Fruit fly (Drosophila melanogaster) whole organism, larva: ENCODE measurements around the gene Uxt.

Source experiments
- noc ChIP-seq: fragments of 200-800 bp; sonication (Bioruptor generic); optimal IDR thresholded peaks from 3 replicates; lab custom pipeline; 2019; ENCODE audit warnings: missing biosample characterization, mild to moderate bottlenecking, missing genetic modification characterization, moderate library complexity

The Uxt gene

dm6 chr2L:15274783-15275316 is 18.5 kb downstream of the Uxt start, which contains the start of gene UK114:
Gene UK114 (minus strand): TSS chr2L:15275091.
- TF ChIP-seq noc (tag; lab: Kevin White, UChicago) = no peak

- TF ChIP-seq noc (tag; lab: Kevin White, UChicago) = no peak
Measured at dm6 chr2L:15275794-15276193, 19.4 kb downstream of the Uxt start.

dm6 chr2L:15280975-15281374 is 24.6 kb downstream of the Uxt start:
- TF ChIP-seq noc (tag; lab: Kevin White, UChicago) = no peak

dm6 chr2L:15284700-15285099 is 28.3 kb downstream of the Uxt start, which contains the start of gene CG15263:
Gene CG15263 (plus strand): TSS chr2L:15285000.
- no peak for TF ChIP-seq noc (tag; lab: Kevin White, UChicago)

- TF ChIP-seq noc (tag; lab: Kevin White, UChicago) = no peak
Measured at dm6 chr2L:15292139-15292538, 35.8 kb downstream of the Uxt start, which contains the start of gene CG15260. Gene CG15260 (minus strand): TSS chr2L:15292239.

dm6 chr2L:15297508-15297907 is 41.1 kb downstream of the Uxt start, which contains the start of gene CG15262:
Gene CG15262 (plus strand): TSS chr2L:15297808.
- no peak for TF ChIP-seq noc (tag; lab: Kevin White, UChicago)

dm6 chr2L:15301841-15302240 is 45.5 kb downstream of the Uxt start:
- TF ChIP-seq noc (tag; lab: Kevin White, UChicago) = no peak

- TF ChIP-seq noc (tag; lab: Kevin White, UChicago) = no peak
Measured at dm6 chr2L:15304359-15304758, 48.0 kb downstream of the Uxt start.

- TF ChIP-seq noc (tag; lab: Kevin White, UChicago) = no peak
Measured at dm6 chr2L:15306802-15307201, 50.4 kb downstream of the Uxt start.
